Worm (Caenorhabditis elegans) whole organism, L2 larva: ENCODE measurements around the gene ace-3.

Experiments
- C34F6.9 ChIP-seq: fragments of 150-350 bp; optimal IDR thresholded peaks from 2 replicates; lab custom pipeline; 2014; ENCODE audit warnings: missing biosample characterization, missing genetic modification characterization
- F13H6.1 ChIP-seq: sonication (generic microtip); optimal IDR thresholded peaks from 2 replicates; lab custom pipeline; 2016; ENCODE audit warnings: missing genetic modification characterization, missing compliant biosample characterization
- R02D3.7 ChIP-seq: fragments of 150-350 bp; optimal IDR thresholded peaks from 2 replicates; lab custom pipeline; 2014; ENCODE audit warnings: missing biosample characterization, missing genetic modification characterization
- Y55F3AM.14 ChIP-seq: fragments of 200-800 bp; sonication (Bioruptor generic); optimal IDR thresholded peaks from 2 replicates; lab custom pipeline; 2018; ENCODE audit warnings: mild to moderate bottlenecking, missing genetic modification characterization, missing compliant biosample characterization
- ZK546.5 ChIP-seq: sonication (generic microtip); optimal IDR thresholded peaks from 2 replicates; lab custom pipeline; 2017; ENCODE audit warnings: missing biosample characterization, missing genetic modification characterization
- alr-1 ChIP-seq: fragments of 150-350 bp; optimal IDR thresholded peaks from 2 replicates; lab custom pipeline; 2014; ENCODE audit warnings: missing biosample characterization, missing genetic modification characterization
- aly-2 ChIP-seq: fragments of 150-350 bp; optimal IDR thresholded peaks from 2 replicates; lab custom pipeline; 2014; ENCODE audit warnings: missing biosample characterization, missing genetic modification characterization
- ama-1 ChIP-seq: fragments of 150-350 bp; optimal IDR thresholded peaks from 2 replicates; lab custom pipeline; 2018; ENCODE audit warnings: inconsistent platforms
- blmp-1 ChIP-seq: sonication (generic microtip); optimal IDR thresholded peaks from 2 replicates; lab custom pipeline; 2017; ENCODE audit warnings: missing genetic modification characterization, mild to moderate bottlenecking, missing compliant biosample characterization, antibody characterized with exemption, moderate library complexity; ENCODE audit not compliant: insufficient read depth
- ceh-16 ChIP-seq: fragments of 150-350 bp; optimal IDR thresholded peaks from 2 replicates; lab custom pipeline; 2014; ENCODE audit warnings: missing biosample characterization, missing genetic modification characterization
- ceh-82 ChIP-seq: fragments of 150-350 bp; optimal IDR thresholded peaks from 2 replicates; lab custom pipeline; 2014; ENCODE audit warnings: missing biosample characterization, missing genetic modification characterization
- crh-2 ChIP-seq: sonication (generic microtip); optimal IDR thresholded peaks from 2 replicates; lab custom pipeline; 2017; ENCODE audit warnings: missing biosample characterization, missing genetic modification characterization
- dmd-4 ChIP-seq: sonication (generic microtip); optimal IDR thresholded peaks from 2 replicates; lab custom pipeline; 2017; ENCODE audit warnings: missing biosample characterization, missing genetic modification characterization
- egl-27 ChIP-seq: sonication (generic microtip); optimal IDR thresholded peaks from 3 replicates; lab custom pipeline; 2017; ENCODE audit warnings: missing biosample characterization, missing genetic modification reagents, missing genetic modification characterization
- elt-1 ChIP-seq: fragments of 150-350 bp; optimal IDR thresholded peaks from 2 replicates; lab custom pipeline; 2014; ENCODE audit warnings: missing biosample characterization, missing genetic modification characterization
- elt-3 ChIP-seq: sonication (generic microtip); optimal IDR thresholded peaks from 2 replicates; lab custom pipeline; 2017; ENCODE audit warnings: missing biosample characterization, missing genetic modification characterization
- fos-1 ChIP-seq: fragments of 150-350 bp; optimal IDR thresholded peaks from 2 replicates; lab custom pipeline; 2014; ENCODE audit warnings: missing biosample characterization, missing genetic modification characterization
- gmeb-1 ChIP-seq: fragments of 150-350 bp; optimal IDR thresholded peaks from 2 replicates; lab custom pipeline; 2014; ENCODE audit warnings: missing biosample characterization, missing genetic modification characterization
- lin-11 ChIP-seq: fragments of 150-350 bp; sonication (generic microtip); optimal IDR thresholded peaks from 2 replicates; lab custom pipeline; 2014; ENCODE audit warnings: missing biosample characterization, missing genetic modification characterization, inconsistent platforms, mixed read lengths
- lin-13 ChIP-seq: fragments of 150-350 bp; optimal IDR thresholded peaks from 2 replicates; lab custom pipeline; 2014; ENCODE audit warnings: missing biosample characterization, missing genetic modification reagents, missing genetic modification characterization
- lin-39 ChIP-seq: fragments of 150-350 bp; optimal IDR thresholded peaks from 2 replicates; lab custom pipeline; 2014; ENCODE audit warnings: missing biosample characterization, missing genetic modification reagents, missing genetic modification characterization
- lsy-2 ChIP-seq, 2 experiments: fragments of 150-350 bp in 1 of 2; sonication (generic microtip) in 1 of 2; optimal IDR thresholded peaks; 2 replicates each; lab custom pipeline; 2014 to 2017; ENCODE audit warnings: missing biosample characterization in 2 of 2, missing genetic modification characterization in 2 of 2
- mab-5 ChIP-seq: fragments of 150-350 bp; optimal IDR thresholded peaks from 2 replicates; lab custom pipeline; 2014; ENCODE audit warnings: missing biosample characterization, missing genetic modification characterization
- mbf-1 ChIP-seq: sonication (generic microtip); optimal IDR thresholded peaks from 2 replicates; lab custom pipeline; 2017; ENCODE audit warnings: missing biosample characterization, missing genetic modification characterization
- mdl-1 ChIP-seq, 2 experiments: fragments of 150-350 bp in 1 of 2; sonication (generic microtip) in 1 of 2; optimal IDR thresholded peaks; 2 replicates each; lab custom pipeline; 2017; ENCODE audit warnings: missing biosample characterization in 2 of 2, missing genetic modification characterization in 2 of 2
- nhr-10 ChIP-seq: sonication (generic microtip); optimal IDR thresholded peaks from 2 replicates; lab custom pipeline; 2017; ENCODE audit warnings: missing biosample characterization, missing genetic modification characterization
- nhr-11 ChIP-seq: fragments of 150-350 bp; optimal IDR thresholded peaks from 2 replicates; lab custom pipeline; 2014; ENCODE audit warnings: missing biosample characterization, missing genetic modification characterization
- nhr-12 ChIP-seq: fragments of 150-350 bp; optimal IDR thresholded peaks from 2 replicates; lab custom pipeline; 2014; ENCODE audit warnings: missing biosample characterization, missing genetic modification characterization
- nhr-129 ChIP-seq: fragments of 150-350 bp; optimal IDR thresholded peaks from 2 replicates; lab custom pipeline; 2014; ENCODE audit warnings: missing biosample characterization, missing genetic modification characterization
- nhr-21 ChIP-seq: fragments of 150-350 bp; optimal IDR thresholded peaks from 2 replicates; lab custom pipeline; 2014; ENCODE audit warnings: missing biosample characterization, missing genetic modification characterization
- nhr-23 ChIP-seq: fragments of 150-350 bp; optimal IDR thresholded peaks from 2 replicates; lab custom pipeline; 2014; ENCODE audit warnings: missing biosample characterization, missing genetic modification reagents, missing genetic modification characterization
- nhr-237 ChIP-seq: fragments of 150-350 bp; optimal IDR thresholded peaks from 2 replicates; lab custom pipeline; 2014; ENCODE audit warnings: missing biosample characterization, missing genetic modification characterization
- nhr-25 ChIP-seq: fragments of 150-350 bp; sonication (generic microtip); optimal IDR thresholded peaks from 3 replicates; lab custom pipeline; 2014; ENCODE audit warnings: missing biosample characterization, missing genetic modification characterization
- nhr-6 ChIP-seq: fragments of 150-350 bp; optimal IDR thresholded peaks from 2 replicates; lab custom pipeline; 2014; ENCODE audit warnings: missing biosample characterization, missing genetic modification characterization
- nhr-77 ChIP-seq: fragments of 150-350 bp; optimal IDR thresholded peaks from 2 replicates; lab custom pipeline; 2014; ENCODE audit warnings: missing biosample characterization, missing genetic modification characterization
- peb-1 ChIP-seq: fragments of 150-350 bp; optimal IDR thresholded peaks from 2 replicates; lab custom pipeline; 2014; ENCODE audit warnings: missing biosample characterization, missing genetic modification characterization
- sem-4 ChIP-seq: fragments of 150-350 bp; optimal IDR thresholded peaks from 2 replicates; lab custom pipeline; 2014; ENCODE audit warnings: missing biosample characterization, missing genetic modification reagents, missing genetic modification characterization
- skn-1 ChIP-seq: sonication (generic microtip); optimal IDR thresholded peaks from 2 replicates; lab custom pipeline; 2017; ENCODE audit warnings: missing biosample characterization, missing genetic modification characterization
- sma-3 ChIP-seq: sonication (generic microtip); optimal IDR thresholded peaks from 2 replicates; lab custom pipeline; 2016; ENCODE audit warnings: missing genetic modification reagents, missing genetic modification characterization, missing compliant biosample characterization
- sma-9 ChIP-seq, 2 experiments: fragments of 150-350 bp in 1 of 2; sonication (generic microtip) in 1 of 2; optimal IDR thresholded peaks; 2 replicates each; lab custom pipeline; 2014 to 2016; ENCODE audit warnings: missing genetic modification characterization in 2 of 2, mild to moderate bottlenecking in 1 of 2, missing biosample characterization in 1 of 2, missing compliant biosample characterization in 1 of 2, missing genetic modification reagents in 1 of 2, moderate library complexity in 1 of 2
- snpc-4 ChIP-seq: fragments of 150-350 bp; optimal IDR thresholded peaks from 2 replicates; lab custom pipeline; 2014; ENCODE audit warnings: missing biosample characterization, missing genetic modification characterization
- unc-39 ChIP-seq: fragments of 150-350 bp; optimal IDR thresholded peaks from 2 replicates; lab custom pipeline; 2014; ENCODE audit warnings: missing biosample characterization, missing genetic modification characterization
- unc-55 ChIP-seq: fragments of 150-350 bp; sonication (generic microtip); optimal IDR thresholded peaks from 3 replicates; lab custom pipeline; 2014; ENCODE audit warnings: missing biosample characterization, missing genetic modification reagents, missing genetic modification characterization
- unc-62 ChIP-seq: fragments of 150-350 bp; optimal IDR thresholded peaks from 2 replicates; lab custom pipeline; 2014; ENCODE audit warnings: missing biosample characterization, missing genetic modification reagents, missing genetic modification characterization
- zag-1 ChIP-seq: fragments of 150-350 bp; optimal IDR thresholded peaks from 2 replicates; lab custom pipeline; 2014; ENCODE audit warnings: missing biosample characterization, missing genetic modification characterization
- ztf-1 ChIP-seq: fragments of 200-800 bp; sonication (Bioruptor generic); conservative IDR thresholded peaks from 2 replicates; pipeline ENCODE4 v1.3.6; 2022; ENCODE audit warnings: missing genetic modification characterization, missing compliant biosample characterization
- ztf-11 ChIP-seq: sonication (generic microtip); optimal IDR thresholded peaks from 2 replicates; lab custom pipeline; 2017; ENCODE audit warnings: missing biosample characterization, missing genetic modification characterization
- ztf-4 ChIP-seq: fragments of 150-350 bp; optimal IDR thresholded peaks from 2 replicates; lab custom pipeline; 2014; ENCODE audit warnings: missing biosample characterization, missing genetic modification characterization

ace-3 gene

DNA sequence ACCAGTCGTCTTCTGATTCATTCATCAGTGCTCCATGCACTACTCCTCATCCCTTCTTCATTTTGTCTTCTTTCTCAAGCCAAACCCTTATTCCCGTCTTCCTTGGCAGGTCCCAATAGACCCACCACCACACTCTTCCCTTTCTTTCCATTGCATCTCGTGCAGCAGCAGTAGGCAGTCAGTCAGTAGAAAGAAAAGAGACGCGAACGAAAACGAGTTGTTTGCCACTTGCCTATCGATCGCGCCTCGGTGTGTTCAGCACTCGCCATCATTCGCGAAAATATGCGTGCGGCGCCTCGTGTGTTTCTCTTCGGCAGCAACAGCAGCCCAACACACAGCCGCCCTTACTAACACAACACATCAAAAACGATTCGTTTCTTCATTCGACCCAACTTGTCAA lies 44.1 kb downstream of the ace-3 start (continued):
- TF ChIP-seq egl-27 (tag; lab: Kevin White, UChicago) (peak; percentile 14), nhr-6 (no peak), lin-13 (GFP tag; lab: Kevin White, UChicago) (peak; percentile 14), gmeb-1 (tag; lab: Kevin White, UChicago) (peak; percentile 20), nhr-10 (tag; lab: Kevin White, UChicago) (no peak), alr-1 (tag; lab: Kevin White, UChicago) (no peak), lsy-2 (tag; optimal IDR thresholded peaks at IDR 0.05; lab: Kevin White, UChicago) (peak in 1 of 2 experiments; percentile 8), mab-5 (tag; lab: Kevin White, UChicago) (peak; percentile 31), elt-3 (tag; lab: Kevin White, UChicago) (no peak)

DNA sequence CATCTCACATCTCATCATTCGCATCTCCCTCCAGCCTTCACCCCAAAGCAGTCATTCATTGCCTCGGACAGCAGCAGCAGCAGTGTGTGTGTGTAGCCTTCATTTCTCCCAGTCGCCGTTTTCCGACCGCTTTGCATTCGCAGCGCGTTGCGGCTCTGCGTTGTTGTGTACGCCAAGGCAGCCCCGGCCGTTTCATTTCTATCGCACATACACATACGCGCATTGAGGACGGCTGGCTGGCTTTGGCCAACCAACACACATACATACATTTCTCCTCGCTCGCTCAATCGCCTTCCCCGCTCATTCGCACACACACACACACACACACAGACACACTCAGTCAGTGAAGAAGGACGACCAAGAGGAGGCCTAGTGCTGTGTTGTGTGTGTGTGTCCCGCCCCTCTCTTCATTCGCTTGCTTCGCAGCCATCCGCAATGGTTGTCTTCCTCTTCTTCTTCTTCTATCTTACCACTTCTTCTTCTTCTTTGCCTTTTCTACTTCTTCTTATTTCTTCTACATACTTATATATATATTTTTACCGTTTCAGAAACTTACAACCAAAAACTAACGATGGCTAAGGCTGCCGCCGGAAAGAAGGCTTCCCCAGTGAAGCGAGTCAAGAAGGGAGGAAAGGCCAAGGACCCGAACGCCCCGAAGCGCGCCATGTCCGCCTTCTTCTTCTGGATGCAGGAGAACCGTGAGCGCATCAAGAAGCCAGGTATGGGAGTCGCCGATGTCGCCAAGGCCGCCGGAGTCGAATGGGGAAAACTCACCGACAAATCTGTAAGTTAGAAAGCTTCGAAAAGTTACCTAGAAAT lies 44.9 kb downstream of the ace-3 start, which contains the start of gene hmg-1.1:
TSS of gene hmg-1.1 (plus strand) at position 549 of the 819 bp plus-strand sequence.
- TF ChIP-seq elt-1 = no peak
- TF ChIP-seq nhr-6 = no peak
- no peak for TF ChIP-seq ZK546.5
- TF ChIP-seq nhr-11 (tag; lab: Kevin White, UChicago) = no peak
- TF ChIP-seq crh-2 (tag; lab: Kevin White, UChicago) = peak; percentile 66
- peak; percentile 76 for TF ChIP-seq sma-9 (GFP tag; optimal IDR thresholded peaks at IDR 0.05; lab: Kevin White, UChicago)
- no peak for TF ChIP-seq sma-9 (tag; optimal IDR thresholded peaks at IDR 0.05; lab: Kevin White, UChicago)
- TF ChIP-seq unc-55 (GFP tag; lab: Kevin White, UChicago) = peak; percentile 84
- TF ChIP-seq F13H6.1 (tag; lab: Kevin White, UChicago) = peak; percentile 81
- no peak for TF ChIP-seq unc-62 (GFP tag; lab: Kevin White, UChicago)
- TF ChIP-seq ceh-82 = no peak
- peak; percentile 76 for TF ChIP-seq nhr-25 (tag; lab: Kevin White, UChicago)
- TF ChIP-seq lin-39 (tag; lab: Kevin White, UChicago) = no peak
- TF ChIP-seq nhr-77 (tag; lab: Kevin White, UChicago) = no peak
- no peak for TF ChIP-seq ztf-1 (GFP tag; lab: Robert Waterston, UW)
- no peak for TF ChIP-seq ceh-16
- TF ChIP-seq zag-1 (tag; lab: Kevin White, UChicago) = peak; percentile 59
- TF ChIP-seq ama-1 = no peak
- no peak for TF ChIP-seq skn-1 (tag; lab: Kevin White, UChicago)
- peak in 1 of 2 experiments; percentile 45 for TF ChIP-seq mdl-1 (tag; optimal IDR thresholded peaks at IDR 0.05; lab: Kevin White, UChicago)
- no peak for TF ChIP-seq nhr-12 (tag; lab: Kevin White, UChicago)
- TF ChIP-seq alr-1 (tag; lab: Kevin White, UChicago) = no peak
- TF ChIP-seq nhr-21 (tag; lab: Kevin White, UChicago) = peak; percentile 22
- peak; percentile 29 for TF ChIP-seq gmeb-1 (tag; lab: Kevin White, UChicago)
- no peak for TF ChIP-seq dmd-4 (tag; lab: Kevin White, UChicago)
- TF ChIP-seq R02D3.7 (tag; lab: Kevin White, UChicago) = no peak
- TF ChIP-seq sem-4 = peak; percentile 14
- TF ChIP-seq lin-11 = peak; percentile 43
- peak; percentile 35 for TF ChIP-seq blmp-1 (tag; lab: Kevin White, UChicago)
- TF ChIP-seq ztf-11 (tag; lab: Kevin White, UChicago) = no peak
- no peak for TF ChIP-seq aly-2 (tag; lab: Kevin White, UChicago)
- no peak for TF ChIP-seq unc-39 (tag; lab: Kevin White, UChicago)
- TF ChIP-seq lsy-2 (tag; optimal IDR thresholded peaks at IDR 0.05; lab: Kevin White, UChicago) = peak; percentile 49 to 51
- peak; percentile 66 for TF ChIP-seq ztf-4 (tag; lab: Kevin White, UChicago)
- peak; percentile 45 for TF ChIP-seq egl-27 (tag; lab: Kevin White, UChicago)
- peak; percentile 74 for TF ChIP-seq lin-13 (GFP tag; lab: Kevin White, UChicago)
- TF ChIP-seq sma-3 (GFP tag; lab: Kevin White, UChicago) = peak; percentile 83
- TF ChIP-seq C34F6.9 (tag; lab: Kevin White, UChicago) = peak; percentile 61
- no peak for TF ChIP-seq nhr-10 (tag; lab: Kevin White, UChicago)
- TF ChIP-seq peb-1 (tag; lab: Kevin White, UChicago) = no peak
- TF ChIP-seq nhr-237 = no peak
- TF ChIP-seq mab-5 (tag; lab: Kevin White, UChicago) = peak; percentile 23
- TF ChIP-seq nhr-129 (tag; lab: Kevin White, UChicago) = peak; percentile 95
- TF ChIP-seq fos-1 (tag; lab: Kevin White, UChicago) = peak; percentile 74
- TF ChIP-seq Y55F3AM.14 (GFP tag; lab: Kevin White, UChicago) = peak; percentile 59
- TF ChIP-seq elt-3 (tag; lab: Kevin White, UChicago) = no peak
- no peak for TF ChIP-seq nhr-23
- peak; percentile 36 for TF ChIP-seq snpc-4
- TF ChIP-seq mbf-1 = no peak
- TF ChIP-seq, all 48 proteins: peak for 23
